Worm (Caenorhabditis elegans) whole organism, late embryonic: Measurements from ENCODE around the gene Y16B4A.2.

Experiments used
- C08G9.2 ChIP-seq: sonication (generic microtip); optimal IDR thresholded peaks from 2 replicates; lab custom pipeline; 2016; ENCODE audit warnings: mild to moderate bottlenecking, missing genetic modification characterization, moderate library complexity, missing compliant biosample characterization
- C38D4.7 ChIP-seq: fragments of 200-800 bp; sonication (Bioruptor generic); optimal IDR thresholded peaks from 2 replicates; lab custom pipeline; 2018; ENCODE audit warnings: mild to moderate bottlenecking, missing genetic modification characterization, moderate library complexity, missing compliant biosample characterization
- F13H6.1 ChIP-seq: sonication (generic microtip); optimal IDR thresholded peaks from 2 replicates; lab custom pipeline; 2016; ENCODE audit warnings: missing genetic modification characterization, missing compliant biosample characterization
- K02D7.2 ChIP-seq: sonication (generic microtip); optimal IDR thresholded peaks from 2 replicates; lab custom pipeline; 2017; ENCODE audit warnings: mild to moderate bottlenecking, missing genetic modification characterization, missing compliant biosample characterization
- K09A11.1 ChIP-seq: sonication (generic microtip); optimal IDR thresholded peaks from 2 replicates; lab custom pipeline; 2017; ENCODE audit warnings: antibody characterized with exemption, mild to moderate bottlenecking, missing genetic modification characterization, missing compliant biosample characterization; ENCODE audit not compliant: insufficient read depth
- T23F11.4 ChIP-seq: fragments of 200-800 bp; sonication (Bioruptor generic); optimal IDR thresholded peaks from 2 replicates; lab custom pipeline; 2018; ENCODE audit warnings: mild to moderate bottlenecking, missing genetic modification characterization, missing compliant biosample characterization
- ama-1 ChIP-seq: fragments of 150-350 bp; optimal IDR thresholded peaks from 2 replicates; lab custom pipeline; 2014
- ceh-14 ChIP-seq: sonication (generic microtip); optimal IDR thresholded peaks from 2 replicates; lab custom pipeline; 2016; ENCODE audit warnings: missing genotype, missing genetic modification characterization, missing compliant biosample characterization
- ceh-18 ChIP-seq: sonication (generic microtip); optimal IDR thresholded peaks from 2 replicates; lab custom pipeline; 2016; ENCODE audit warnings: missing genetic modification characterization, missing compliant biosample characterization
- ceh-2 ChIP-seq: sonication (generic microtip); optimal IDR thresholded peaks from 2 replicates; lab custom pipeline; 2016; ENCODE audit warnings: missing genotype, missing genetic modification characterization, missing compliant biosample characterization
- ceh-30 ChIP-seq: fragments of 150-350 bp; optimal IDR thresholded peaks from 2 replicates; lab custom pipeline; 2014; ENCODE audit warnings: missing biosample characterization, missing genetic modification characterization
- ceh-31 ChIP-seq: sonication (generic microtip); optimal IDR thresholded peaks from 2 replicates; lab custom pipeline; 2016; ENCODE audit warnings: missing genetic modification characterization, missing compliant biosample characterization
- ceh-34 ChIP-seq: sonication (generic microtip); optimal IDR thresholded peaks from 2 replicates; lab custom pipeline; 2016; ENCODE audit warnings: mild to moderate bottlenecking, missing genetic modification characterization, missing compliant biosample characterization
- ceh-6 ChIP-seq: fragments of 200-800 bp; sonication (Bioruptor generic); optimal IDR thresholded peaks from 2 replicates; lab custom pipeline; 2018; ENCODE audit warnings: mild to moderate bottlenecking, missing genetic modification characterization, missing compliant biosample characterization
- ceh-9 ChIP-seq: sonication (generic microtip); optimal IDR thresholded peaks from 2 replicates; lab custom pipeline; 2016; ENCODE audit warnings: mild to moderate bottlenecking, missing genetic modification characterization, inconsistent platforms, missing compliant biosample characterization
- dmd-4 ChIP-seq: sonication (generic microtip); optimal IDR thresholded peaks from 2 replicates; lab custom pipeline; 2016; ENCODE audit warnings: borderline replicate concordance, missing genetic modification characterization, missing compliant biosample characterization
- dve-1 ChIP-seq: sonication (generic microtip); optimal IDR thresholded peaks from 2 replicates; lab custom pipeline; 2017; ENCODE audit warnings: antibody characterized with exemption, mild to moderate bottlenecking, missing genetic modification characterization, missing compliant biosample characterization
- elt-2 ChIP-seq: sonication (generic microtip); optimal IDR thresholded peaks from 2 replicates; lab custom pipeline; 2016; ENCODE audit warnings: missing genetic modification reagents, missing genetic modification characterization, missing compliant biosample characterization
- fax-1 ChIP-seq: sonication (generic microtip); optimal IDR thresholded peaks from 2 replicates; lab custom pipeline; 2016; ENCODE audit warnings: missing genotype, missing genetic modification characterization, missing compliant biosample characterization
- fkh-10 ChIP-seq: fragments of 150-350 bp; optimal IDR thresholded peaks from 2 replicates; lab custom pipeline; 2014; ENCODE audit warnings: missing biosample characterization, missing genetic modification reagents, missing genetic modification characterization
- fkh-6 ChIP-seq: sonication (generic microtip); optimal IDR thresholded peaks from 2 replicates; lab custom pipeline; 2016; ENCODE audit warnings: missing genetic modification characterization, missing compliant biosample characterization
- hlh-13 ChIP-seq: fragments of 200-800 bp; sonication (Bioruptor generic); optimal IDR thresholded peaks from 2 replicates; lab custom pipeline; 2018; ENCODE audit warnings: mild to moderate bottlenecking, missing genetic modification characterization, missing compliant biosample characterization
- hlh-15 ChIP-seq: sonication (generic microtip); optimal IDR thresholded peaks from 2 replicates; lab custom pipeline; 2016; ENCODE audit warnings: missing genetic modification characterization, missing compliant biosample characterization
- hlh-30 ChIP-seq: sonication (generic microtip); optimal IDR thresholded peaks from 2 replicates; lab custom pipeline; 2017; ENCODE audit warnings: antibody characterized with exemption, missing genetic modification characterization, missing compliant biosample characterization; ENCODE audit not compliant: insufficient read depth
- lim-6 ChIP-seq: sonication (generic microtip); optimal IDR thresholded peaks from 2 replicates; lab custom pipeline; 2016; ENCODE audit warnings: missing genetic modification characterization, missing compliant biosample characterization
- madf-2 ChIP-seq: sonication (generic microtip); optimal IDR thresholded peaks from 2 replicates; lab custom pipeline; 2017; ENCODE audit warnings: missing genetic modification characterization, missing compliant biosample characterization
- mec-3 ChIP-seq: sonication (generic microtip); optimal IDR thresholded peaks from 2 replicates; lab custom pipeline; 2016; ENCODE audit warnings: borderline replicate concordance, missing genetic modification characterization, missing compliant biosample characterization
- nfya-1 ChIP-seq: sonication (generic microtip); optimal IDR thresholded peaks from 2 replicates; lab custom pipeline; 2017; ENCODE audit warnings: missing genetic modification characterization, mild to moderate bottlenecking, missing compliant biosample characterization, antibody characterized with exemption, moderate library complexity
- nhr-11 ChIP-seq: fragments of 150-350 bp; optimal IDR thresholded peaks from 2 replicates; lab custom pipeline; 2014; ENCODE audit warnings: missing biosample characterization, missing genetic modification characterization
- nhr-232 ChIP-seq: sonication (generic microtip); optimal IDR thresholded peaks from 2 replicates; lab custom pipeline; 2016; ENCODE audit warnings: missing genetic modification characterization, missing compliant biosample characterization
- npax-4 ChIP-seq: sonication (generic microtip); optimal IDR thresholded peaks from 2 replicates; lab custom pipeline; 2016; ENCODE audit warnings: missing genetic modification characterization, missing compliant biosample characterization
- pag-3 ChIP-seq: sonication (generic microtip); optimal IDR thresholded peaks from 2 replicates; lab custom pipeline; 2016; ENCODE audit warnings: missing compliant biosample characterization, missing genetic modification characterization, borderline replicate concordance
- pax-1 ChIP-seq: fragments of 150-350 bp; optimal IDR thresholded peaks from 2 replicates; lab custom pipeline; 2014; ENCODE audit warnings: missing biosample characterization, missing genetic modification characterization
- pha-2 ChIP-seq: sonication (generic microtip); optimal IDR thresholded peaks from 2 replicates; lab custom pipeline; 2017; ENCODE audit warnings: mild to moderate bottlenecking, missing genetic modification characterization, missing compliant biosample characterization
- pha-4 ChIP-seq: fragments of 150-350 bp; optimal IDR thresholded peaks from 2 replicates; lab custom pipeline; 2018; ENCODE audit warnings: missing biosample characterization, missing genetic modification reagents, missing genetic modification characterization
- pqm-1 ChIP-seq: sonication (generic microtip); optimal IDR thresholded peaks from 2 replicates; lab custom pipeline; 2016; ENCODE audit warnings: missing genetic modification characterization, missing compliant biosample characterization
- pros-1 ChIP-seq: fragments of 150-350 bp; optimal IDR thresholded peaks from 2 replicates; lab custom pipeline; 2014; ENCODE audit warnings: missing biosample characterization, missing genetic modification reagents, missing genetic modification characterization
- ref-2 ChIP-seq: sonication (generic microtip); optimal IDR thresholded peaks from 2 replicates; lab custom pipeline; 2016; ENCODE audit warnings: missing genetic modification characterization, missing compliant biosample characterization
- rnt-1 ChIP-seq: sonication (generic microtip); optimal IDR thresholded peaks from 2 replicates; lab custom pipeline; 2016; ENCODE audit warnings: missing genetic modification characterization, missing compliant biosample characterization
- sdc-2 ChIP-seq: sonication (generic microtip); optimal IDR thresholded peaks from 2 replicates; lab custom pipeline; 2016; ENCODE audit warnings: missing genotype, missing genetic modification characterization, missing compliant biosample characterization
- sox-2 ChIP-seq: fragments of 200-800 bp; sonication (Bioruptor generic); IDR thresholded peaks from 2 replicates; pipeline ENCODE4 v1.3.6; 2022; ENCODE audit warnings: missing genetic modification reagents, missing genetic modification characterization, missing compliant biosample characterization
- syd-9 ChIP-seq: sonication (generic microtip); optimal IDR thresholded peaks from 2 replicates; lab custom pipeline; 2016; ENCODE audit warnings: mild to moderate bottlenecking, missing genetic modification characterization, moderate library complexity, missing compliant biosample characterization
- tbx-2 ChIP-seq: sonication (generic microtip); optimal IDR thresholded peaks from 2 replicates; lab custom pipeline; 2016; ENCODE audit warnings: missing genetic modification characterization, missing compliant biosample characterization
- tbx-7 ChIP-seq: sonication (generic microtip); optimal IDR thresholded peaks from 2 replicates; lab custom pipeline; 2016; ENCODE audit warnings: missing genotype, missing genetic modification characterization, missing compliant biosample characterization
- unc-3 ChIP-seq, 2 experiments: fragments of 200-800 bp in 1 of 2; sonication (Bioruptor generic) in 1 of 2; sonication (generic microtip) in 1 of 2; conservative IDR thresholded peaks in 1 of 2; optimal IDR thresholded peaks in 1 of 2; 2 replicates each; pipeline versions ENCODE4 v1.3.6 to Lab custom; 2016 to 2022; ENCODE audit warnings: missing compliant biosample characterization in 2 of 2, missing genetic modification characterization in 2 of 2, missing genetic modification reagents in 1 of 2
- unc-42 ChIP-seq: sonication (generic microtip); optimal IDR thresholded peaks from 2 replicates; lab custom pipeline; 2016; ENCODE audit warnings: missing genotype, missing genetic modification characterization, missing compliant biosample characterization
- unc-55 ChIP-seq: sonication (generic microtip); optimal IDR thresholded peaks from 2 replicates; lab custom pipeline; 2017; ENCODE audit warnings: missing biosample characterization, missing genetic modification reagents, missing genetic modification characterization
- unc-86 ChIP-seq: sonication (generic microtip); optimal IDR thresholded peaks from 2 replicates; lab custom pipeline; 2016; ENCODE audit warnings: missing genetic modification characterization, missing compliant biosample characterization
- zip-5 ChIP-seq: sonication (generic microtip); optimal IDR thresholded peaks from 2 replicates; lab custom pipeline; 2016; ENCODE audit warnings: missing genetic modification characterization, missing compliant biosample characterization
- ztf-16 ChIP-seq: sonication (generic microtip); optimal IDR thresholded peaks from 2 replicates; lab custom pipeline; 2017; ENCODE audit warnings: missing genetic modification characterization, missing compliant biosample characterization

The Y16B4A.2 gene

DNA sequence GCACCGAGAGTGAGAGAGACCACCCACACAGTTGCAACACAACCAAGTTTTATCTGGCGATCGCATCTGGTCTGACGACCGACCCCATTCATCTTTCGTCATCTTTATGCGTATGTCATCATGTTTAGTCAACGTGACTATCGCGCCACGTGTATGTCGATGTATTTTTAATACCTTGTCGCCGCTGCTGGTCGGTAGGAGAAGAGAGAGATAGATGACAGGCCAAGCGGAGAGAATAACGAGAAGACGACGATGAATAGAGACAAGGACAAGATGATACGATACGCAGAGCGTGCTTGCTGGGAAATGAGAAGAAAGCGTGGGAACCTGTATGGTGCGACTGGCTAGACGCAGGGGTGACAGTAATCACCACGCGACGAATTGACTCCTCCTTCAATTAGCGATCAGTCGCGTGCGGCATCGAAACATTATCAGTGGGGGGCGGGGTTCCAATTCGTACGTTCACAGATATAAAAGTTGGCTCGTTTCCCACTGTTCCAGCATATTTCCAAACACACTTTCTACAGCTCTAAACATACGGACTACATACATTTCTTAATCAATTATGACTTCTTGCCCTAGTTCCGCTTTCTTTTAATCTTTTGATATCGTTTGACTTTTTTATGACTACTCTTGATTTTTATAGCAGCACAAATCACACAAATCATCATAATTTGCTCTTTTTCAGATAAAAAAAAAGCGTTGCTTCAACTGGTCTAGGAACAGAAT is 18.8 kb upstream of the Y16B4A.2 start, which contains the start of gene tatn-1:
Gene tatn-1 (plus strand): TSS at position 689 of the 729 bp plus-strand sequence.
- no peak for TF ChIP-seq ztf-16 (tag; lab: Kevin White, UChicago)
- TF ChIP-seq fax-1 (tag; lab: Kevin White, UChicago), result no peak
- TF ChIP-seq syd-9 (tag; lab: Kevin White, UChicago), result no peak
- no peak for TF ChIP-seq K02D7.2 (tag; lab: Kevin White, UChicago)
- no peak for TF ChIP-seq madf-2 (tag; lab: Kevin White, UChicago)
- no peak for TF ChIP-seq ceh-30 (tag; lab: Kevin White, UChicago)
- no peak for TF ChIP-seq ama-1 (lab: Kevin White, UChicago)
- TF ChIP-seq sdc-2 (tag; lab: Kevin White, UChicago), result peak; percentile 14
- TF ChIP-seq mec-3 (tag; lab: Kevin White, UChicago), result no peak
- peak; percentile 20 for TF ChIP-seq tbx-2 (tag; lab: Kevin White, UChicago)
- TF ChIP-seq unc-42 (tag; lab: Kevin White, UChicago), result no peak
- peak; percentile 38 for TF ChIP-seq F13H6.1
- no peak for TF ChIP-seq hlh-13 (GFP tag; lab: Kevin White, UChicago)
- TF ChIP-seq hlh-30 (tag; lab: Kevin White, UChicago), result peak; percentile 29
- no peak for TF ChIP-seq lim-6 (tag; lab: Kevin White, UChicago)
- no peak for TF ChIP-seq C08G9.2
- TF ChIP-seq K09A11.1, result no peak
- TF ChIP-seq dmd-4 (tag; lab: Kevin White, UChicago), result no peak
- peak; percentile 75 for TF ChIP-seq rnt-1 (tag; lab: Kevin White, UChicago)
- no peak for TF ChIP-seq pha-2 (tag; lab: Kevin White, UChicago)
- peak; percentile 64 for TF ChIP-seq ref-2
- TF ChIP-seq fkh-6, result no peak
- peak; percentile 24 for TF ChIP-seq elt-2 (tag; lab: Kevin White, UChicago)
- no peak for TF ChIP-seq hlh-15 (tag; lab: Kevin White, UChicago)
- TF ChIP-seq pha-4 (tag; lab: Kevin White, UChicago), result no peak
- no peak for TF ChIP-seq C38D4.7 (GFP tag; lab: Kevin White, UChicago)
- no peak for TF ChIP-seq ceh-31 (tag; lab: Kevin White, UChicago)
- TF ChIP-seq pqm-1 (tag; lab: Kevin White, UChicago), result peak; percentile 13
- TF ChIP-seq pax-1, result no peak
- TF ChIP-seq pag-3, result no peak
- TF ChIP-seq ceh-34 (tag; lab: Kevin White, UChicago), result no peak
- TF ChIP-seq T23F11.4, result no peak
- peak; percentile 19 for TF ChIP-seq ceh-18 (tag; lab: Kevin White, UChicago)
- no peak for TF ChIP-seq unc-3 (GFP tag; conservative IDR thresholded peaks at IDR 0.05; lab: Robert Waterston, UW)
- no peak for TF ChIP-seq unc-3 (tag; optimal IDR thresholded peaks at IDR 0.05; lab: Kevin White, UChicago)
- no peak for TF ChIP-seq zip-5 (tag; lab: Kevin White, UChicago)
- TF ChIP-seq unc-55 (GFP tag; lab: Kevin White, UChicago), result peak; percentile 56
- TF ChIP-seq ceh-2, result no peak
- peak; percentile 16 for TF ChIP-seq nfya-1
- no peak for TF ChIP-seq ceh-9 (tag; lab: Kevin White, UChicago)
- TF ChIP-seq fkh-10 (GFP tag; lab: Kevin White, UChicago), result no peak
- TF ChIP-seq ceh-6 (GFP tag; lab: Kevin White, UChicago), result no peak
- TF ChIP-seq tbx-7 (tag; lab: Kevin White, UChicago), result no peak
- no peak for TF ChIP-seq unc-86 (tag; lab: Kevin White, UChicago)
- TF ChIP-seq sox-2 (GFP tag; lab: Robert Waterston, UW), result no peak
- TF ChIP-seq ceh-14 (tag; lab: Kevin White, UChicago), result no peak
- TF ChIP-seq dve-1 (tag; lab: Kevin White, UChicago), result peak; percentile 26
- TF ChIP-seq npax-4 (tag; lab: Kevin White, UChicago), result no peak
- TF ChIP-seq nhr-232 (tag; lab: Kevin White, UChicago), result no peak
- no peak for TF ChIP-seq nhr-11 (tag; lab: Kevin White, UChicago)
- no peak for TF ChIP-seq pros-1 (tag; lab: Kevin White, UChicago)
